Worm (Caenorhabditis elegans): ENCODE measurements around the gene pitp-1.

ce11 chrIII:3505051-3505548 lies 24.5 kb downstream of the pitp-1 start, which contains the start of gene lias-1:
- no peak for TF ChIP-seq nhr-27 (tag; optimal IDR thresholded peaks at IDR 0.05)
- TF ChIP-seq nhr-90 (tag; optimal IDR thresholded peaks at IDR 0.05) = no peak
- TF ChIP-seq F57C9.4 (tag; optimal IDR thresholded peaks at IDR 0.05) = no peak
- no peak for TF ChIP-seq F39B2.1 (GFP tag; IDR thresholded peaks at IDR 0.05)
- 0 out of 2 replicates have a peak, but pooled peaks have one; percentile 27 for TF ChIP-seq nfyb-1 (GFP tag; IDR thresholded peaks at IDR 0.05)
